Fruit fly (Drosophila melanogaster): ENCODE measurements around the gene CG7536.

The CG7536 gene

DNA sequence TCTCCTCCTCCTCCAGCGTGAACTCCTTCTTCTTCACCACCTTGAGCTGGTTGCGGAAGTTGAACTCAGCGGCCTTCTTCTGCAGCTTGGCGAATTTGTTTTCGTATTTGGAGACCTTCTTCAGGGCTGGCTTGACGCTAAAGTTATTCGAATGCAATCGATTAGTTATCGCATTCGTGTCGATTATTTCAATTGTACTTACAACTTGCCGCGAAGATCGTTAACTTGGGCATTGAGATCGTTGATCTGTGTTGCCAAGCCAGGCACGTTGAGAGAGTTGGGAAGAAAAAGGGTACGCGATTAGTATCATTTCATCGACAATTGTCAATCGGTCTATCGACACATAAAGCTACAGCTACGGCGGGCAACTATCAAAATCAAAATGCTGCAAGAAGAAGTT, 18.4 kb upstream of the CG7536 start:
- no peak for TF ChIP-seq N (GFP tag; optimal IDR thresholded peaks at IDR 0.05)
- no peak for TF ChIP-seq Dif (GFP tag; optimal IDR thresholded peaks at IDR 0.05; ENCODE audit: partially characterized antibody)
- no peak for TF ChIP-seq usp (GFP tag; optimal IDR thresholded peaks at IDR 0.05)
- TF ChIP-seq Rel (GFP tag; optimal IDR thresholded peaks at IDR 0.05) = no peak
- TF ChIP-seq Rel (tag; optimal IDR thresholded peaks at IDR 0.05) = no peak
- no peak for TF ChIP-seq CrebA (GFP tag; optimal IDR thresholded peaks at IDR 0.05; ENCODE audit: borderline replicate concordance)
- no peak for TF ChIP-seq HLH106 (tag; optimal IDR thresholded peaks at IDR 0.05)
- no peak for TF ChIP-seq Vsx2 (GFP tag; optimal IDR thresholded peaks at IDR 0.05; ENCODE audit: partially characterized antibody)
- no peak for TF ChIP-seq OdsH (GFP tag; optimal IDR thresholded peaks at IDR 0.05)
- TF ChIP-seq pan (optimal IDR thresholded peaks at IDR 0.05) = no peak

dm6 chrX:18103353-18103752, 15.0 kb upstream of the CG7536 start, which contains the start of gene CG7135:
TSS of gene CG7135 (plus strand) at chrX:18103653.
- no peak for TF ChIP-seq brk (GFP tag; optimal IDR thresholded peaks at IDR 0.05)

- TF ChIP-seq dmrt93B (GFP tag; optimal IDR thresholded peaks at IDR 0.05) (no peak), Hr83 (GFP tag; optimal IDR thresholded peaks at IDR 0.05; ENCODE audit: poor library complexity, severe bottlenecking) (peak; percentile 5), HLH106 (tag; optimal IDR thresholded peaks at IDR 0.05) (peak; percentile 10), foxo (GFP tag; optimal IDR thresholded peaks at IDR 0.05) (peak in 1 of 2 experiments; percentile 11), fru (GFP tag; optimal IDR thresholded peaks at IDR 0.05) (no peak)
These were observed 13.4 kb upstream of the CG7536 start, which contains the start of gene Taf8 for dm6 chrX:18101778-18102177. TSS of gene Taf8 (plus strand) at chrX:18101970.

DNA sequence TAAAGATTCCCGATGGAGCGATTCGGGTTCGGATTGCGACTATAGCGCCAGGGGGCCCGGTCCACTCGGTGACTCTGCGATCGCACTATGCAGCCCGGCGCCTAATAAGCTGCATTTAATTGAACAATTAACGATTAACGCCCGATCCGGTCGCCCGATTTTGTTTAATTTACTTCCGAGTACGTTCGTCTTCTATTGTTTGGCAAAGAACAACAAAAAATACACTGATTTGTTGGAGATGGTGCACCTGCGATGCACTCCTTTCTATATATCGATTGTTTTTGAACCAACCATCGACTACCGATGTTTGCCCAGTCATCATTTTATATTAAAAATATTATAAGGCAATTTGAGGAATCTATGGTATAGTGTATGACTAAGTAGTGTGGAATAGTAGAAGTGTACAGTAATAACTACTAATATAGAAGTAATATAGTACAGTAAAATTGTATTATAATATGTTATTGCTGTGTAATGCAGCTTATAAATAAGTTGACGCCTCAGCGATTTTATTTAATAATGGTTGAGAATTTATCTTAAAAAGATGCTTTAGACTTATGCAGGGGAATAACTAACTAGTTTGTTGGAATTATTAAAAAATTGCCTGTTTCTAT, 12.9 kb upstream of the CG7536 start, which contains the start of gene Mvb12:
TSS of gene Mvb12 (minus strand) at position 217 of the 614 bp plus-strand sequence.
- TF ChIP-seq sv (GFP tag; optimal IDR thresholded peaks at IDR 0.05) = no peak
- TF ChIP-seq Rel (GFP tag; optimal IDR thresholded peaks at IDR 0.05) = no peak
- TF ChIP-seq Rel (tag; optimal IDR thresholded peaks at IDR 0.05) = peak; percentile 30
- TF ChIP-seq Hnf4 (GFP tag; optimal IDR thresholded peaks at IDR 0.05) = peak; percentile 8

- TF ChIP-seq h (GFP tag; optimal IDR thresholded peaks at IDR 0.05) (no peak), Rel (GFP tag; optimal IDR thresholded peaks at IDR 0.05) (no peak), Rel (tag; optimal IDR thresholded peaks at IDR 0.05) (peak; percentile 65)
These were observed 11.9 kb upstream of the CG7536 start for dm6 chrX:18100146-18100669.

dm6 chrX:18094747-18095352, 6.5 kb upstream of the CG7536 start:
- TF ChIP-seq Hnf4 (GFP tag; optimal IDR thresholded peaks at IDR 0.05) (peak; percentile 43), sage (GFP tag; optimal IDR thresholded peaks at IDR 0.05) (no peak), tai (GFP tag; optimal IDR thresholded peaks at IDR 0.05) (no peak), N (GFP tag; optimal IDR thresholded peaks at IDR 0.05) (no peak), br (GFP tag; optimal IDR thresholded peaks at IDR 0.05) (peak; percentile 14), foxo (GFP tag; optimal IDR thresholded peaks at IDR 0.05) (peak in 1 of 2 experiments; percentile 78), dsf (GFP tag; optimal IDR thresholded peaks at IDR 0.05; ENCODE audit: borderline replicate concordance) (no peak), h (GFP tag; optimal IDR thresholded peaks at IDR 0.05) (peak; percentile 68), Sp1 (GFP tag; optimal IDR thresholded peaks at IDR 0.05) (peak; percentile 59), sv (GFP tag; optimal IDR thresholded peaks at IDR 0.05) (no peak), Abd-B (GFP tag; optimal IDR thresholded peaks at IDR 0.05) (no peak), Dfd (GFP tag; optimal IDR thresholded peaks at IDR 0.05) (no peak), Hr78 (GFP tag; optimal IDR thresholded peaks at IDR 0.05) (no peak), usp (GFP tag; optimal IDR thresholded peaks at IDR 0.05) (no peak), pan (optimal IDR thresholded peaks at IDR 0.05) (no peak), OdsH (GFP tag; optimal IDR thresholded peaks at IDR 0.05) (peak; percentile 65), CG9705 (GFP tag; optimal IDR thresholded peaks at IDR 0.05) (no peak), Dif (GFP tag; optimal IDR thresholded peaks at IDR 0.05; ENCODE audit: partially characterized antibody) (no peak), woc (GFP tag; optimal IDR thresholded peaks at IDR 0.05) (no peak), Hr83 (GFP tag; optimal IDR thresholded peaks at IDR 0.05; ENCODE audit: poor library complexity, severe bottlenecking) (no peak), dl (GFP tag; optimal IDR thresholded peaks at IDR 0.05; ENCODE audit: insufficient read depth in 1 of 2, partially characterized antibody in 2 of 2) (no peak), brk (GFP tag; optimal IDR thresholded peaks at IDR 0.05) (no peak), Rel (GFP tag; optimal IDR thresholded peaks at IDR 0.05) (no peak), Rel (tag; optimal IDR thresholded peaks at IDR 0.05) (no peak), ey (GFP tag; optimal IDR thresholded peaks at IDR 0.05) (peak; percentile 41), Myc (optimal IDR thresholded peaks at IDR 0.05) (no peak), GATAd (GFP tag; optimal IDR thresholded peaks at IDR 0.05) (no peak), lola (GFP tag; optimal IDR thresholded peaks at IDR 0.05) (no peak), CrebA (GFP tag; optimal IDR thresholded peaks at IDR 0.05; ENCODE audit: borderline replicate concordance) (no peak), HLH106 (tag; optimal IDR thresholded peaks at IDR 0.05) (peak; percentile 45), rgr (GFP tag; optimal IDR thresholded peaks at IDR 0.05) (peak; percentile 69), CG32264 (GFP tag; optimal IDR thresholded peaks at IDR 0.05) (no peak), psq (GFP tag; optimal IDR thresholded peaks at IDR 0.05) (peak; percentile 63)

Data from whole organism, wandering third instar larva.